Worm (Caenorhabditis elegans) whole organism, late embryonic: ENCODE data around the gene lin-37.

Source experiments
- ceh-31 ChIP-seq: sonication (generic microtip); optimal IDR thresholded peaks from 2 replicates; lab custom pipeline; 2016; ENCODE audit warnings: missing genetic modification characterization, missing compliant biosample characterization
- ets-4 ChIP-seq: sonication (generic microtip); optimal IDR thresholded peaks from 2 replicates; lab custom pipeline; 2016; ENCODE audit warnings: missing genetic modification characterization, missing compliant biosample characterization
- fax-1 ChIP-seq: sonication (generic microtip); optimal IDR thresholded peaks from 2 replicates; lab custom pipeline; 2016; ENCODE audit warnings: missing genotype, missing genetic modification characterization, missing compliant biosample characterization
- fkh-10 ChIP-seq: fragments of 150-350 bp; optimal IDR thresholded peaks from 2 replicates; lab custom pipeline; 2014; ENCODE audit warnings: missing biosample characterization, missing genetic modification reagents, missing genetic modification characterization
- nhr-11 ChIP-seq: fragments of 150-350 bp; optimal IDR thresholded peaks from 2 replicates; lab custom pipeline; 2014; ENCODE audit warnings: missing biosample characterization, missing genetic modification characterization
- pha-4 ChIP-seq: fragments of 150-350 bp; optimal IDR thresholded peaks from 2 replicates; lab custom pipeline; 2018; ENCODE audit warnings: missing biosample characterization, missing genetic modification reagents, missing genetic modification characterization

DNA sequence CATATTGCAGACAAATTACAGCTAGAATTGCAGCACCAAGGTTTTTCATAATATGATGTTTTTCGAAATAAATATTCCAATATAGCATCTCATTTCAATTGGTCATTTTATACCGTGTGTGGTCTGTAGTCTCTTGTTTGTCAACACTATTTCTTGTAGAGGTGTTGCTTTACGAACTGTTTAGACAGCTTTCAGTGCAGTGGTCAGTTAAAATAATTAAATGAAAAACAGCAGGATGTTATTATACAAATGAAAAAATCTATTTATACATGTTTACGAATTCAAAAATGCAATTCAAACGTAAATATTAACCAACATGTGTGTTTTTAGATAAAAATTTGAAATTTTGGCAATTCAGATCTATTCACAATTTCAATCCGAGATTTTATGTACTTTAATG lies 39.4 kb upstream of the lin-37 start, which contains the start of gene B0280.7:
- no peak for TF ChIP-seq fax-1 (tag; lab: Kevin White, UChicago)
- no peak for TF ChIP-seq fkh-10 (GFP tag; lab: Kevin White, UChicago)
- TF ChIP-seq ets-4 (tag; lab: Kevin White, UChicago) = no peak
- no peak for TF ChIP-seq pha-4 (tag; lab: Kevin White, UChicago)
- no peak for TF ChIP-seq ceh-31 (tag; lab: Kevin White, UChicago)
- TF ChIP-seq nhr-11 (tag; lab: Kevin White, UChicago) = no peak
